Fruit fly (Drosophila melanogaster) whole organism, embryonic: ENCODE results near the gene CG14207.

Source experiments
- Ada2b ChIP-seq: fragments of 200-800 bp; sonication (Bioruptor generic); IDR thresholded peaks from 2 replicates; pipeline ENCODE4 v1.3.6; 2022; ENCODE audit warnings: missing biosample characterization, missing genetic modification characterization
- Atf3 ChIP-seq: fragments of 200-800 bp; sonication (Bioruptor generic); optimal IDR thresholded peaks from 3 replicates; lab custom pipeline; 2016; ENCODE audit warnings: missing biosample characterization, missing genetic modification characterization
- B-H2 ChIP-seq: fragments of 200-800 bp; sonication (Bioruptor generic); optimal IDR thresholded peaks from 2 replicates; lab custom pipeline; 2018; ENCODE audit warnings: missing biosample characterization, mild to moderate bottlenecking, missing genetic modification characterization
- Blimp-1 ChIP-seq: fragments of 200-800 bp; sonication (Bioruptor generic); optimal IDR thresholded peaks from 3 replicates; lab custom pipeline; 2018; ENCODE audit warnings: missing biosample characterization, missing genetic modification characterization, mild to moderate bottlenecking, moderate library complexity, missing genetic modification reagents
- CG10462 ChIP-seq: fragments of 200-800 bp; sonication (Bioruptor generic); optimal IDR thresholded peaks from 2 replicates; lab custom pipeline; 2016; ENCODE audit warnings: missing biosample characterization, missing genetic modification characterization
- CG12071 ChIP-seq: fragments of 200-800 bp; sonication (Bioruptor generic); optimal IDR thresholded peaks from 3 replicates; lab custom pipeline; 2018; ENCODE audit warnings: missing biosample characterization, mild to moderate bottlenecking, missing genetic modification characterization
- CG12236 ChIP-seq: fragments of 200-800 bp; sonication (Bioruptor generic); optimal IDR thresholded peaks from 2 replicates; lab custom pipeline; 2016; ENCODE audit warnings: missing biosample characterization, missing genetic modification characterization
- CG14965 ChIP-seq: fragments of 200-800 bp; sonication (Bioruptor generic); optimal IDR thresholded peaks from 2 replicates; lab custom pipeline; 2016; ENCODE audit warnings: missing biosample characterization, missing genetic modification characterization, borderline replicate concordance
- CG16779 ChIP-seq: fragments of 200-800 bp; sonication (Bioruptor generic); IDR thresholded peaks from 2 replicates; pipeline ENCODE4 v1.3.6; 2022; ENCODE audit warnings: missing biosample characterization, missing genetic modification characterization
- CG17186 ChIP-seq: fragments of 200-800 bp; sonication (Bioruptor generic); optimal IDR thresholded peaks from 3 replicates; lab custom pipeline; 2017; ENCODE audit warnings: missing biosample characterization, missing genetic modification reagents, missing genetic modification characterization
- CG18262 ChIP-seq: fragments of 200-800 bp; optimal IDR thresholded peaks from 3 replicates; lab custom pipeline; 2019; ENCODE audit warnings: missing biosample characterization, mild to moderate bottlenecking, missing genetic modification characterization, moderate library complexity
- CG30403 ChIP-seq: fragments of 200-800 bp; sonication (Bioruptor generic); optimal IDR thresholded peaks from 3 replicates; lab custom pipeline; 2016; ENCODE audit warnings: missing biosample characterization, missing genetic modification characterization
- CG31441 ChIP-seq: fragments of 200-800 bp; sonication (Bioruptor generic); IDR thresholded peaks from 2 replicates; pipeline ENCODE4 v1.3.6; 2022; ENCODE audit warnings: missing biosample characterization, missing genetic modification characterization
- CG34224 ChIP-seq: fragments of 200-800 bp; sonication (Bioruptor generic); IDR thresholded peaks from 3 replicates; pipeline ENCODE4 v1.3.6; 2022; ENCODE audit warnings: missing biosample characterization, missing genetic modification characterization; ENCODE audit not compliant: partially characterized antibody
- CG34376 ChIP-seq: fragments of 200-800 bp; sonication (Bioruptor generic); optimal IDR thresholded peaks from 2 replicates; lab custom pipeline; 2018; ENCODE audit warnings: missing biosample characterization, mild to moderate bottlenecking, missing genetic modification characterization
- CG42726 ChIP-seq: fragments of 200-800 bp; sonication (Bioruptor generic); IDR thresholded peaks from 2 replicates; pipeline ENCODE4 v1.3.6; 2022; ENCODE audit warnings: missing biosample characterization, missing genetic modification characterization; ENCODE audit not compliant: partially characterized antibody
- CG4282 ChIP-seq: fragments of 200-800 bp; sonication (Bioruptor generic); optimal IDR thresholded peaks from 2 replicates; lab custom pipeline; 2016; ENCODE audit warnings: missing biosample characterization, missing genetic modification characterization
- CG4424 ChIP-seq: fragments of 200-800 bp; sonication (Bioruptor generic); optimal IDR thresholded peaks from 3 replicates; lab custom pipeline; 2016; ENCODE audit warnings: missing biosample characterization, missing genetic modification characterization
- CG4854 ChIP-seq: fragments of 200-800 bp; sonication (Bioruptor generic); optimal IDR thresholded peaks from 2 replicates; lab custom pipeline; 2016; ENCODE audit warnings: missing biosample characterization, missing genetic modification characterization, inconsistent platforms
- CG5180 ChIP-seq: fragments of 200-800 bp; sonication (Bioruptor generic); optimal IDR thresholded peaks from 3 replicates; lab custom pipeline; 2017; ENCODE audit warnings: missing biosample characterization, missing genetic modification characterization, mild to moderate bottlenecking, moderate library complexity, missing genetic modification reagents
- CoRest ChIP-seq: fragments of 200-800 bp; sonication (Bioruptor generic); optimal IDR thresholded peaks from 3 replicates; lab custom pipeline; 2018; ENCODE audit warnings: missing biosample characterization, mild to moderate bottlenecking, missing genetic modification characterization, moderate library complexity
- Doc3 ChIP-seq: fragments of 200-800 bp; sonication (Bioruptor generic); IDR thresholded peaks from 3 replicates; pipeline ENCODE4 v1.3.6; 2022; ENCODE audit warnings: missing biosample characterization, missing genetic modification characterization; ENCODE audit not compliant: partially characterized antibody
- E2f2 ChIP-seq: fragments of 200-800 bp; sonication (Bioruptor generic); IDR thresholded peaks from 2 replicates; pipeline ENCODE4 v1.3.6; 2022; ENCODE audit warnings: missing biosample characterization, missing genetic modification characterization
- ERR ChIP-seq: fragments of 200-800 bp; sonication (Bioruptor generic); optimal IDR thresholded peaks from 2 replicates; lab custom pipeline; 2016; ENCODE audit warnings: missing biosample characterization, missing genetic modification characterization
- Ets65A ChIP-seq: fragments of 200-800 bp; sonication (Bioruptor generic); peaks from one replicate; lab custom pipeline; 2016; ENCODE audit warnings: missing biosample characterization, missing genetic modification characterization
- H15 ChIP-seq: fragments of 200-800 bp; sonication (Bioruptor generic); IDR thresholded peaks from 3 replicates; pipeline ENCODE4 v1.3.6; 2022; ENCODE audit warnings: missing biosample characterization, missing genetic modification characterization
- HLH3B ChIP-seq: fragments of 200-800 bp; sonication (Bioruptor generic); IDR thresholded peaks from 2 replicates; pipeline ENCODE4 v1.3.6; 2022; ENCODE audit warnings: missing biosample characterization, missing genetic modification characterization
- Hr39 ChIP-seq: fragments of >200 bp; optimal IDR thresholded peaks from 2 replicates; lab custom pipeline; 2017
- Max ChIP-seq: fragments of 200-800 bp; sonication (Bioruptor generic); optimal IDR thresholded peaks from 2 replicates; lab custom pipeline; 2016; ENCODE audit warnings: missing biosample characterization, mild to moderate bottlenecking, missing genetic modification characterization
- NFAT ChIP-seq: fragments of 200-800 bp; sonication (Bioruptor generic); IDR thresholded peaks from 2 replicates; pipeline ENCODE4 v1.3.6; 2022; ENCODE audit warnings: missing biosample characterization, missing genetic modification characterization
- Optix ChIP-seq: fragments of 200-800 bp; sonication (Bioruptor generic); IDR thresholded peaks from 3 replicates; pipeline ENCODE4 v1.3.6; 2022; ENCODE audit warnings: missing biosample characterization, missing genetic modification characterization
- Pdp1 ChIP-seq, 2 experiments: fragments of 200-800 bp; sonication (Bioruptor generic); optimal IDR thresholded peaks; 3 replicates each; lab custom pipeline; 2016; ENCODE audit warnings: missing biosample characterization in 2 of 2, missing genetic modification characterization in 2 of 2, mild to moderate bottlenecking in 1 of 2, moderate library complexity in 1 of 2
- Rx ChIP-seq: fragments of 200-800 bp; sonication (Bioruptor generic); IDR thresholded peaks from 2 replicates; pipeline ENCODE4 v1.3.6; 2022; ENCODE audit warnings: missing biosample characterization, missing genetic modification characterization
- ac ChIP-seq: fragments of 200-800 bp; sonication (Bioruptor generic); optimal IDR thresholded peaks from 3 replicates; lab custom pipeline; 2017; ENCODE audit warnings: missing biosample characterization, mild to moderate bottlenecking, missing genetic modification characterization
- aop ChIP-seq: fragments of 200-800 bp; sonication (Bioruptor generic); IDR thresholded peaks from 2 replicates; pipeline ENCODE4 v1.3.6; 2022; ENCODE audit warnings: missing biosample characterization, missing genetic modification characterization
- ara ChIP-seq: fragments of 200-800 bp; sonication (Bioruptor generic); IDR thresholded peaks from 2 replicates; pipeline ENCODE4 v1.3.6; 2022; ENCODE audit warnings: missing biosample characterization, missing genetic modification characterization
- croc ChIP-seq: fragments of 200-800 bp; sonication (Bioruptor generic); conservative IDR thresholded peaks from 3 replicates; pipeline ENCODE4 v1.3.6; 2022; ENCODE audit warnings: missing biosample characterization, missing genetic modification characterization
- crol ChIP-seq: fragments of 200-800 bp; sonication (Bioruptor generic); IDR thresholded peaks from 2 replicates; pipeline ENCODE4 v1.3.6; 2022; ENCODE audit warnings: missing biosample characterization, missing genetic modification characterization
- dan ChIP-seq: fragments of 200-800 bp; sonication (Bioruptor generic); IDR thresholded peaks from 2 replicates; pipeline ENCODE4 v1.3.6; 2022; ENCODE audit warnings: missing biosample characterization, missing genetic modification characterization
- dm ChIP-seq: fragments of 200-800 bp; sonication (Bioruptor generic); optimal IDR thresholded peaks from 3 replicates; lab custom pipeline; 2016; ENCODE audit warnings: missing biosample characterization, missing genetic modification characterization
- en ChIP-seq: fragments of 200-800 bp; sonication (Bioruptor generic); optimal IDR thresholded peaks from 2 replicates; lab custom pipeline; 2016; ENCODE audit warnings: missing biosample characterization, missing genetic modification characterization
- h ChIP-seq: fragments of >200 bp; optimal IDR thresholded peaks from 2 replicates; lab custom pipeline; 2017
- hb ChIP-seq: fragments of 200-800 bp; sonication (Bioruptor generic); IDR thresholded peaks from 3 replicates; pipeline ENCODE4 v1.3.6; 2022; ENCODE audit warnings: missing biosample characterization, missing genetic modification characterization; ENCODE audit not compliant: partially characterized antibody
- jumu ChIP-seq: fragments of 200-800 bp; sonication (Bioruptor generic); optimal IDR thresholded peaks from 3 replicates; lab custom pipeline; 2016; ENCODE audit warnings: missing biosample characterization, missing genetic modification characterization
- ken ChIP-seq: fragments of 200-800 bp; sonication (Bioruptor generic); IDR thresholded peaks from 3 replicates; pipeline ENCODE4 v1.3.6; 2022; ENCODE audit warnings: missing biosample characterization, missing genetic modification characterization
- rib ChIP-seq: fragments of 200-800 bp; sonication (Bioruptor generic); IDR thresholded peaks from 2 replicates; pipeline ENCODE4 v1.3.6; 2022; ENCODE audit warnings: missing biosample characterization, missing genetic modification characterization
- sob ChIP-seq: fragments of 200-800 bp; sonication (Bioruptor generic); IDR thresholded peaks from 2 replicates; pipeline ENCODE4 v1.3.6; 2022; ENCODE audit warnings: missing biosample characterization, missing genetic modification characterization
- tna ChIP-seq: fragments of 200-800 bp; sonication (Bioruptor generic); IDR thresholded peaks from 2 replicates; pipeline ENCODE4 v1.3.6; 2022; ENCODE audit warnings: missing biosample characterization, missing genetic modification characterization; ENCODE audit not compliant: partially characterized antibody
- trem ChIP-seq: fragments of 200-800 bp; optimal IDR thresholded peaks from 3 replicates; lab custom pipeline; 2019; ENCODE audit warnings: missing biosample characterization, mild to moderate bottlenecking, missing genetic modification characterization, moderate library complexity
- vfl ChIP-seq: fragments of 200-800 bp; sonication (Bioruptor generic); optimal IDR thresholded peaks from 2 replicates; lab custom pipeline; 2016; ENCODE audit warnings: missing biosample characterization, missing genetic modification characterization
- vvl ChIP-seq: fragments of 200-800 bp; sonication (Bioruptor generic); IDR thresholded peaks from 2 replicates; pipeline ENCODE4 v1.3.6; 2022; ENCODE audit warnings: missing biosample characterization, missing genetic modification characterization
- yki ChIP-seq: fragments of >200 bp; optimal IDR thresholded peaks from 3 replicates; lab custom pipeline; 2018
- zfh1 ChIP-seq: fragments of 200-800 bp; sonication (Bioruptor generic); IDR thresholded peaks from 3 replicates; pipeline ENCODE4 v1.3.6; 2022; ENCODE audit warnings: missing biosample characterization, missing genetic modification characterization

CG14207 gene

dm6 chrX:19615990-19616663, 11.1 kb downstream of the CG14207 start, which contains the start of gene CG14210 (continued):
- no peak for TF ChIP-seq Blimp-1 (GFP tag; lab: Kevin White, UChicago)
- TF ChIP-seq trem (tag; lab: Kevin White, UChicago) = peak; percentile 45
- no peak for TF ChIP-seq rib (GFP tag; lab: Robert Waterston, UW)
- peak; percentile 91 for TF ChIP-seq E2f2
- TF ChIP-seq CG42726 (GFP tag; lab: Robert Waterston, UW) = no peak
- no peak for TF ChIP-seq en (GFP tag; lab: Kevin White, UChicago)
- no peak for TF ChIP-seq NFAT (GFP tag; lab: Robert Waterston, UW)
- no peak for TF ChIP-seq HLH3B (GFP tag; lab: Robert Waterston, UW)
- peak; percentile 73 for TF ChIP-seq CG34224 (GFP tag; lab: Robert Waterston, UW)
- TF ChIP-seq CG16779 = no peak
- no peak for TF ChIP-seq CG4424 (GFP tag; lab: Kevin White, UChicago)
- TF ChIP-seq ERR (GFP tag; lab: Kevin White, UChicago) = no peak
- TF ChIP-seq Ada2b (GFP tag; lab: Robert Waterston, UW) = no peak
- peak; percentile 49; the same call in 2 of the 3 replicates for TF ChIP-seq Doc3 (GFP tag; lab: Robert Waterston, UW)
- no peak for TF ChIP-seq Pdp1 (GFP tag; optimal IDR thresholded peaks at IDR 0.05; lab: Kevin White, UChicago)
- no peak for TF ChIP-seq CG12071 (GFP tag; lab: Kevin White, UChicago)
- peak; percentile 83 for TF ChIP-seq tna (GFP tag; lab: Robert Waterston, UW)
- TF ChIP-seq CG5180 (GFP tag; lab: Kevin White, UChicago) = no peak
- peak; percentile 90 for TF ChIP-seq dm (GFP tag; lab: Kevin White, UChicago)
- no peak for TF ChIP-seq CoRest (tag; lab: Kevin White, UChicago)
- TF ChIP-seq Rx (GFP tag; lab: Robert Waterston, UW) = no peak
- no peak for TF ChIP-seq ara (GFP tag; lab: Robert Waterston, UW)
- no peak for TF ChIP-seq jumu (GFP tag; lab: Kevin White, UChicago)
- no peak for TF ChIP-seq h (lab: Kevin White, UChicago)
- no peak for TF ChIP-seq CG4854 (GFP tag; lab: Kevin White, UChicago)
- TF ChIP-seq Hr39 = no peak
- TF ChIP-seq CG14965 (GFP tag; lab: Kevin White, UChicago) = no peak
- no peak for TF ChIP-seq vfl (GFP tag; lab: Kevin White, UChicago)
- TF ChIP-seq hb (GFP tag; lab: Robert Waterston, UW) = peak; percentile 66; the same call in 1 of the 3 replicates
- no peak for TF ChIP-seq vvl
- TF ChIP-seq dan (GFP tag; lab: Robert Waterston, UW) = no peak
- TF ChIP-seq CG10462 (GFP tag; lab: Kevin White, UChicago) = no peak
- TF ChIP-seq Atf3 = no peak
- TF ChIP-seq ken = no peak
- no peak for TF ChIP-seq CG12236 (GFP tag; lab: Kevin White, UChicago)
- no peak for TF ChIP-seq CG18262 (tag; lab: Kevin White, UChicago)
- TF ChIP-seq CG31441 (GFP tag; lab: Robert Waterston, UW) = no peak
- TF ChIP-seq zfh1 (GFP tag; lab: Robert Waterston, UW) = no peak
- no peak for TF ChIP-seq croc (GFP tag; lab: Robert Waterston, UW)
- no peak for TF ChIP-seq Ets65A (GFP tag; lab: Kevin White, UChicago)
- peak; percentile 69 for TF ChIP-seq Max (GFP tag; lab: Kevin White, UChicago)
- no peak for TF ChIP-seq ac (GFP tag; lab: Kevin White, UChicago)
- TF ChIP-seq H15 (GFP tag; lab: Robert Waterston, UW) = no peak
- TF ChIP-seq CG34376 = no peak
- no peak for TF ChIP-seq CG4282 (GFP tag; lab: Kevin White, UChicago)
- TF ChIP-seq CG30403 (GFP tag; lab: Kevin White, UChicago) = no peak
- no peak for TF ChIP-seq aop (GFP tag; lab: Robert Waterston, UW)
- TF ChIP-seq crol (GFP tag; lab: Robert Waterston, UW) = no peak
- no peak for TF ChIP-seq B-H2 (GFP tag; lab: Kevin White, UChicago)
- TF ChIP-seq CG17186 (GFP tag; lab: Kevin White, UChicago) = peak; percentile 37
- no peak for TF ChIP-seq sob (GFP tag; lab: Robert Waterston, UW)
- TF ChIP-seq yki (lab: Kevin White, UChicago) = no peak
- no peak for TF ChIP-seq Optix (GFP tag; lab: Robert Waterston, UW)
